Worm (Caenorhabditis elegans) whole organism, L4 larva: Measurements from ENCODE around the gene lst-4.

Experiments
- D1046.2 ChIP-seq: fragments of 200-800 bp; sonication (Bioruptor generic); IDR thresholded peaks from 2 replicates; pipeline ENCODE4 v1.3.6; 2022; ENCODE audit warnings: missing genetic modification characterization, missing compliant biosample characterization
- F49E8.2 ChIP-seq: sonication (generic microtip); optimal IDR thresholded peaks from 2 replicates; lab custom pipeline; 2016; ENCODE audit warnings: missing compliant biosample characterization, mild to moderate bottlenecking, missing genetic modification characterization, borderline replicate concordance
- R02D3.7 ChIP-seq: fragments of 150-350 bp; sonication (generic microtip); optimal IDR thresholded peaks from 3 replicates; lab custom pipeline; 2014; ENCODE audit warnings: missing biosample characterization, missing genetic modification characterization
- T26A8.4 ChIP-seq: fragments of 200-800 bp; sonication (Bioruptor generic); IDR thresholded peaks from 2 replicates; pipeline ENCODE4 v1.3.6; 2022; ENCODE audit warnings: missing genetic modification characterization, missing compliant biosample characterization
- Y105C5A.15 ChIP-seq: fragments of 200-800 bp; sonication (Bioruptor generic); IDR thresholded peaks from 2 replicates; pipeline ENCODE4 v1.3.6; 2022; ENCODE audit warnings: missing genetic modification characterization, missing compliant biosample characterization
- aly-2 ChIP-seq: sonication (generic microtip); optimal IDR thresholded peaks from 2 replicates; lab custom pipeline; 2018; ENCODE audit warnings: missing biosample characterization, missing genetic modification characterization
- ama-1 ChIP-seq: fragments of 150-350 bp; optimal IDR thresholded peaks from 2 replicates; lab custom pipeline; 2014; ENCODE audit warnings: inconsistent platforms, mixed read lengths
- attf-4 ChIP-seq: sonication (generic microtip); optimal IDR thresholded peaks from 3 replicates; lab custom pipeline; 2017; ENCODE audit warnings: missing biosample characterization, missing genetic modification characterization
- ceh-28 ChIP-seq: fragments of 150-350 bp; optimal IDR thresholded peaks from 2 replicates; lab custom pipeline; 2014; ENCODE audit warnings: missing biosample characterization, missing genetic modification reagents, missing genetic modification characterization
- ceh-62 ChIP-seq: sonication (generic microtip); optimal IDR thresholded peaks from 2 replicates; lab custom pipeline; 2017; ENCODE audit warnings: missing biosample characterization, missing genetic modification characterization
- ces-1 ChIP-seq: fragments of 150-350 bp; sonication (generic microtip); optimal IDR thresholded peaks from 4 replicates; lab custom pipeline; 2014; ENCODE audit warnings: missing biosample characterization, missing genetic modification reagents, missing genetic modification characterization
- ctbp-1 ChIP-seq: fragments of 200-800 bp; sonication (Bioruptor generic); IDR thresholded peaks from 2 replicates; pipeline ENCODE4 v1.3.6; 2022; ENCODE audit warnings: missing genetic modification reagents, missing genetic modification characterization, missing compliant biosample characterization
- dmd-6 ChIP-seq: fragments of 200-800 bp; sonication (Bioruptor generic); IDR thresholded peaks from 2 replicates; pipeline ENCODE4 v1.3.6; 2022; ENCODE audit warnings: missing genetic modification reagents, missing genetic modification characterization, missing compliant biosample characterization
- dmd-8 ChIP-seq: fragments of 200-800 bp; sonication (Bioruptor generic); IDR thresholded peaks from 2 replicates; pipeline ENCODE4 v1.3.6; 2022; ENCODE audit warnings: missing genetic modification characterization, missing compliant biosample characterization
- duxl-1 ChIP-seq: sonication (generic microtip); optimal IDR thresholded peaks from 2 replicates; lab custom pipeline; 2016; ENCODE audit warnings: mild to moderate bottlenecking, missing genetic modification characterization, moderate library complexity, missing compliant biosample characterization; ENCODE audit not compliant: poor library complexity
- egl-43 ChIP-seq: fragments of 200-800 bp; sonication (Bioruptor generic); IDR thresholded peaks from 2 replicates; pipeline ENCODE4 v1.3.6; 2022; ENCODE audit warnings: missing genetic modification reagents, missing genetic modification characterization, missing compliant biosample characterization
- fos-1 ChIP-seq: fragments of 150-350 bp; optimal IDR thresholded peaks from 2 replicates; lab custom pipeline; 2014; ENCODE audit warnings: missing biosample characterization, missing genetic modification characterization
- gei-8 ChIP-seq: fragments of 200-800 bp; sonication (Bioruptor generic); optimal IDR thresholded peaks from 2 replicates; lab custom pipeline; 2018; ENCODE audit warnings: mild to moderate bottlenecking, missing genetic modification characterization, missing compliant biosample characterization
- hif-1 ChIP-seq, 2 experiments: sonication (generic microtip); optimal IDR thresholded peaks; 2 replicates each; lab custom pipeline; 2016 to 2017; ENCODE audit warnings: missing compliant biosample characterization in 2 of 2, missing genetic modification characterization in 2 of 2, missing genetic modification reagents in 2 of 2, missing genotype in 2 of 2, mild to moderate bottlenecking in 1 of 2
- hlh-30 ChIP-seq: sonication (generic microtip); optimal IDR thresholded peaks from 2 replicates; lab custom pipeline; 2017; ENCODE audit warnings: antibody characterized with exemption, mild to moderate bottlenecking, missing genetic modification characterization, missing compliant biosample characterization; ENCODE audit not compliant: insufficient read depth
- hmg-1.1 ChIP-seq: fragments of 200-800 bp; sonication (Bioruptor generic); IDR thresholded peaks from 2 replicates; pipeline ENCODE4 v1.3.6; 2022; ENCODE audit warnings: missing genetic modification reagents, missing genetic modification characterization, missing compliant biosample characterization
- lin-13 ChIP-seq: fragments of 150-350 bp; optimal IDR thresholded peaks from 2 replicates; lab custom pipeline; 2014; ENCODE audit warnings: missing biosample characterization, missing genetic modification reagents, missing genetic modification characterization
- lin-38 ChIP-seq: fragments of 200-800 bp; sonication (Bioruptor generic); IDR thresholded peaks from 2 replicates; pipeline ENCODE4 v1.3.6; 2022; ENCODE audit warnings: missing genetic modification reagents, missing genetic modification characterization, missing compliant biosample characterization
- lin-39 ChIP-seq: fragments of 150-350 bp; optimal IDR thresholded peaks from 2 replicates; lab custom pipeline; 2014; ENCODE audit warnings: missing biosample characterization, missing genetic modification reagents, missing genetic modification characterization
- lir-3 ChIP-seq: sonication (generic microtip); optimal IDR thresholded peaks from 2 replicates; lab custom pipeline; 2016; ENCODE audit warnings: mild to moderate bottlenecking, missing genetic modification characterization, missing compliant biosample characterization
- mdt-29 ChIP-seq: fragments of 200-800 bp; sonication (Bioruptor generic); IDR thresholded peaks from 2 replicates; pipeline ENCODE4 v1.3.6; 2022; ENCODE audit warnings: missing genetic modification reagents, missing genetic modification characterization, missing compliant biosample characterization
- mes-2 ChIP-seq: sonication (generic microtip); optimal IDR thresholded peaks from 2 replicates; lab custom pipeline; 2016; ENCODE audit warnings: missing genotype, mild to moderate bottlenecking, missing genetic modification characterization, missing compliant biosample characterization; ENCODE audit not compliant: poor library complexity, severe bottlenecking
- mxl-2 ChIP-seq: fragments of 200-800 bp; sonication (Bioruptor generic); conservative IDR thresholded peaks from 2 replicates; pipeline ENCODE4 v1.3.6; 2022; ENCODE audit warnings: missing genetic modification reagents, missing genetic modification characterization, missing compliant biosample characterization
- nhr-11 ChIP-seq: fragments of 150-350 bp; optimal IDR thresholded peaks from 2 replicates; lab custom pipeline; 2014; ENCODE audit warnings: missing biosample characterization, missing genetic modification characterization
- nhr-111 ChIP-seq: fragments of 200-800 bp; sonication (Bioruptor generic); optimal IDR thresholded peaks from 2 replicates; lab custom pipeline; 2018; ENCODE audit warnings: mild to moderate bottlenecking, missing genetic modification characterization, missing compliant biosample characterization
- nhr-48 ChIP-seq: sonication (generic microtip); optimal IDR thresholded peaks from 2 replicates; lab custom pipeline; 2016; ENCODE audit warnings: mild to moderate bottlenecking, missing genetic modification characterization, missing compliant biosample characterization
- nhr-6 ChIP-seq: fragments of 150-350 bp; optimal IDR thresholded peaks from 2 replicates; lab custom pipeline; 2014; ENCODE audit warnings: missing biosample characterization, missing genetic modification characterization
- pha-4 ChIP-seq, 2 experiments: fragments of 150-350 bp in 1 of 2; fragments of 200-800 bp in 1 of 2; sonication (Bioruptor generic) in 1 of 2; IDR thresholded peaks in 1 of 2; optimal IDR thresholded peaks in 1 of 2; 2 replicates each; pipeline versions ENCODE4 v1.3.6 to Lab custom; 2014 to 2022; ENCODE audit warnings: missing genetic modification characterization in 2 of 2, missing genetic modification reagents in 2 of 2, missing biosample characterization in 1 of 2, missing compliant biosample characterization in 1 of 2
- saeg-2 ChIP-seq: fragments of 200-800 bp; sonication (Bioruptor generic); IDR thresholded peaks from 2 replicates; pipeline ENCODE4 v1.3.6; 2022; ENCODE audit warnings: missing genetic modification reagents, missing genetic modification characterization, missing compliant biosample characterization
- sdz-12 ChIP-seq: fragments of 200-800 bp; sonication (Bioruptor generic); optimal IDR thresholded peaks from 2 replicates; lab custom pipeline; 2018; ENCODE audit warnings: mild to moderate bottlenecking, missing genetic modification characterization, missing compliant biosample characterization
- set-16 ChIP-seq: fragments of 200-800 bp; sonication (Bioruptor generic); IDR thresholded peaks from 2 replicates; pipeline ENCODE4 v1.3.6; 2022; ENCODE audit warnings: missing genetic modification reagents, missing genetic modification characterization, missing compliant biosample characterization
- skn-1 ChIP-seq: fragments of 150-350 bp; optimal IDR thresholded peaks from 2 replicates; lab custom pipeline; 2014; ENCODE audit warnings: missing biosample characterization, missing genetic modification characterization
- snpc-1.2 ChIP-seq: fragments of 200-800 bp; sonication (Bioruptor generic); IDR thresholded peaks from 2 replicates; pipeline ENCODE4 v1.3.6; 2022; ENCODE audit warnings: missing genetic modification reagents, missing genetic modification characterization, missing compliant biosample characterization
- snpc-4 ChIP-seq: fragments of 150-350 bp; optimal IDR thresholded peaks from 2 replicates; lab custom pipeline; 2014; ENCODE audit warnings: missing biosample characterization, missing genetic modification characterization
- spr-1 ChIP-seq: sonication (generic microtip); optimal IDR thresholded peaks from 2 replicates; lab custom pipeline; 2016; ENCODE audit warnings: mild to moderate bottlenecking, missing genetic modification characterization, missing compliant biosample characterization
- tag-97 ChIP-seq: fragments of 200-800 bp; sonication (Bioruptor generic); IDR thresholded peaks from 2 replicates; pipeline ENCODE4 v1.3.6; 2022; ENCODE audit warnings: missing genetic modification characterization, missing compliant biosample characterization
- unc-130 ChIP-seq: sonication (generic microtip); optimal IDR thresholded peaks from 2 replicates; lab custom pipeline; 2016; ENCODE audit warnings: missing genetic modification reagents, missing genetic modification characterization, missing compliant biosample characterization
- unc-39 ChIP-seq: sonication (generic microtip); optimal IDR thresholded peaks from 2 replicates; lab custom pipeline; 2017; ENCODE audit warnings: missing biosample characterization, missing genetic modification characterization
- unc-62 ChIP-seq, 3 experiments: fragments of 150-350 bp in 1 of 3; sonication (generic microtip); optimal IDR thresholded peaks in 2 of 3; peaks in 1 of 3; 1 replicate in 1 of 3; 2 replicates in 2 of 3; lab custom pipeline; 2014 to 2017; ENCODE audit warnings: missing biosample characterization in 3 of 3, missing genetic modification characterization in 3 of 3, missing genetic modification reagents in 3 of 3, missing genotype in 1 of 3
- zfp-2 ChIP-seq: sonication (generic microtip); optimal IDR thresholded peaks from 2 replicates; lab custom pipeline; 2016; ENCODE audit warnings: mild to moderate bottlenecking, missing genetic modification characterization, missing compliant biosample characterization
- zfp-3 ChIP-seq: fragments of 200-800 bp; sonication (Bioruptor generic); conservative IDR thresholded peaks from 2 replicates; pipeline ENCODE4 v1.3.6; 2022; ENCODE audit warnings: missing genetic modification reagents, missing genetic modification characterization, missing compliant biosample characterization
- ztf-7 ChIP-seq: fragments of 150-350 bp; optimal IDR thresholded peaks from 2 replicates; lab custom pipeline; 2014; ENCODE audit warnings: missing biosample characterization, missing genetic modification characterization

Gene lst-4

DNA sequence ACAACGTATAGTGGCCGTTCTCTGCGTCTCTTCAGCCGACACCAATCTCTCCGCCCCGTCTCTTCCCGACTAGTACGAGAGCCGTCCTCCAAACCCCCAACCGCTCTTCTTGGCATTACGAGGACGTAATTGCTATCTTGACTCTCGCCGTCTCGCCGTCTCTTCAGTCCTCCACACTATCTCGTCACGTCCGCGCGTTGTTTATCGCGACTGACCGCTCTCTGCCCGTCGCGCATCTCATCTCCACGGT, 36.2 kb downstream of the lst-4 start (continued):
- TF ChIP-seq hmg-1.1 (GFP tag; lab: Robert Waterston, UW) (peak; percentile 84), ztf-7 (no peak), attf-4 (tag; lab: Kevin White, UChicago) (no peak), skn-1 (no peak), lir-3 (tag; lab: Kevin White, UChicago) (no peak), zfp-3 (no peak), R02D3.7 (no peak)

- TF ChIP-seq hlh-30 (tag; lab: Kevin White, UChicago) (peak; percentile 92), set-16 (GFP tag; lab: Robert Waterston, UW) (no peak; the same call in 1 of the 2 replicates), lin-39 (tag; lab: Kevin White, UChicago) (no peak), unc-39 (tag; lab: Kevin White, UChicago) (peak; percentile 54), mxl-2 (peak; percentile 12; the same call in 1 of the 2 replicates), pha-4 (GFP tag; IDR thresholded peaks at IDR 0.05; lab: Robert Waterston, UW) (peak; percentile 65; the same call in 1 of the 2 replicates), pha-4 (tag; optimal IDR thresholded peaks at IDR 0.05; lab: Kevin White, UChicago) (no peak), egl-43 (no peak), mdt-29 (peak; percentile 98), fos-1 (tag; lab: Kevin White, UChicago) (no peak), aly-2 (tag; lab: Kevin White, UChicago) (no peak), nhr-48 (tag; lab: Kevin White, UChicago) (peak; percentile 94), unc-130 (GFP tag; lab: Kevin White, UChicago) (no peak), tag-97 (GFP tag; lab: Robert Waterston, UW) (no peak), zfp-2 (tag; lab: Kevin White, UChicago) (peak; percentile 57), Y105C5A.15 (GFP tag; lab: Robert Waterston, UW) (peak; percentile 75; the same call in 1 of the 2 replicates), hif-1 (tag; optimal IDR thresholded peaks at IDR 0.05; lab: Kevin White, UChicago) (peak; percentile 25 to 58), saeg-2 (GFP tag; lab: Robert Waterston, UW) (peak; percentile 81), nhr-6 (tag; lab: Kevin White, UChicago) (peak; percentile 23), hmg-1.1 (GFP tag; lab: Robert Waterston, UW) (0 out of 2 replicates have a peak, but pooled peaks have one; percentile 66), ceh-28 (tag; lab: Kevin White, UChicago) (peak; percentile 27), ama-1 (lab: Kevin White, UChicago) (no peak), ces-1 (no peak), mes-2 (tag; lab: Kevin White, UChicago) (peak; percentile 67), duxl-1 (no peak), ctbp-1 (GFP tag; lab: Robert Waterston, UW) (peak; percentile 90), D1046.2 (GFP tag; lab: Robert Waterston, UW) (no peak), ceh-62 (tag; lab: Kevin White, UChicago) (no peak), lin-38 (GFP tag; lab: Robert Waterston, UW) (peak; percentile 53; the same call in 1 of the 2 replicates), dmd-8 (GFP tag; lab: Robert Waterston, UW) (no peak), snpc-4 (tag; lab: Kevin White, UChicago) (no peak), nhr-11 (tag; lab: Kevin White, UChicago) (peak; percentile 49), spr-1 (tag; lab: Kevin White, UChicago) (peak; percentile 77), dmd-6 (GFP tag; lab: Robert Waterston, UW) (peak; percentile 84), nhr-111 (GFP tag; lab: Kevin White, UChicago) (no peak), sdz-12 (no peak), snpc-1.2 (peak; percentile 60), unc-62 (GFP tag; optimal IDR thresholded peaks at IDR 0.05 in 1 of 2; lab: Kevin White, UChicago) (peak in 1 of 2 experiments; percentile 98), unc-62 (tag; optimal IDR thresholded peaks at IDR 0.05; lab: Kevin White, UChicago) (no peak), gei-8 (GFP tag; lab: Kevin White, UChicago) (no peak), lin-13 (GFP tag; lab: Kevin White, UChicago) (peak; percentile 42), F49E8.2 (tag; lab: Kevin White, UChicago) (no peak), T26A8.4 (GFP tag; lab: Robert Waterston, UW) (peak; percentile 82)
Measured at ce11 chrIV:14032620-14033501, 36.8 kb downstream of the lst-4 start.
